Worm (Caenorhabditis elegans) whole organism, midembryonic: ENCODE measurements around the gene col-184.

Experiments used
- T22C8.4 ChIP-seq: fragments of 200-800 bp; sonication (Bioruptor generic); IDR thresholded peaks from 2 replicates; pipeline ENCODE4 v1.3.6; 2022; ENCODE audit warnings: missing genetic modification characterization, missing compliant biosample characterization
- cog-1 ChIP-seq: sonication (generic microtip); optimal IDR thresholded peaks from 2 replicates; lab custom pipeline; 2016; ENCODE audit warnings: missing genetic modification characterization, missing compliant biosample characterization
- flt-1 ChIP-seq: fragments of 200-800 bp; sonication (Bioruptor generic); IDR thresholded peaks from 2 replicates; pipeline ENCODE4 v1.3.6; 2022; ENCODE audit warnings: missing genetic modification characterization, missing compliant biosample characterization
- klf-2 ChIP-seq: fragments of 200-800 bp; sonication (Bioruptor generic); conservative IDR thresholded peaks from 2 replicates; pipeline ENCODE4 v1.3.6; 2022; ENCODE audit warnings: missing genetic modification reagents, missing genetic modification characterization, missing compliant biosample characterization
- med-1 ChIP-seq: sonication (generic microtip); optimal IDR thresholded peaks from 2 replicates; lab custom pipeline; 2017; ENCODE audit warnings: missing genetic modification characterization, mild to moderate bottlenecking, missing compliant biosample characterization, antibody characterized with exemption, missing genetic modification reagents; ENCODE audit not compliant: insufficient read depth
- ref-1 ChIP-seq: fragments of 200-800 bp; sonication (Bioruptor generic); conservative IDR thresholded peaks from 2 replicates; pipeline ENCODE4 v1.3.6; 2022; ENCODE audit warnings: missing genetic modification reagents, missing genetic modification characterization, missing compliant biosample characterization
- tab-1 ChIP-seq: fragments of 200-800 bp; sonication (Bioruptor generic); IDR thresholded peaks from 2 replicates; pipeline ENCODE4 v1.3.6; 2022; ENCODE audit warnings: missing genetic modification characterization, missing compliant biosample characterization
- ztf-23 ChIP-seq: fragments of 200-800 bp; sonication (Bioruptor generic); IDR thresholded peaks from 2 replicates; pipeline ENCODE4 v1.3.6; 2022; ENCODE audit warnings: missing genetic modification reagents, missing genetic modification characterization, missing compliant biosample characterization
- ztf-29 ChIP-seq: fragments of 200-800 bp; sonication (Bioruptor generic); IDR thresholded peaks from 2 replicates; pipeline ENCODE4 v1.3.6; 2022; ENCODE audit warnings: missing genetic modification reagents, missing genetic modification characterization, missing compliant biosample characterization

DNA sequence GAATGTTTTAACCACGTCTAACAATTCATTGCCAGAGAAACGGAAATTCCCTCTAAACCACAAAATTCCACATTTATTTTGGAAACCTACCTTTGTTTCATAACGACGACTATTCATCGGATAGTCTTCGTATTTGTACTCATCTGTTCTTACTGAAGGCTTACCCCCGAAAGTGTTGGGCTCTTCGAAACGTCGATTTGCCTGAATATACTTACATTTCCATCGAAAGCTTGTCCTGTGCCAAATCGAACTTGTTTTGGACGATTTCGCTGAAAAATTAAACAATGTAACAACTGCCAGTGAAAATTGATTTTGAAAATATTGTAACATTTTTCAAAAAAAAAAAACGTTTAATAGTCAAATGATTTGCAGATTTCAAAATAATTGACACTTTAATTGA lies 6.7 kb upstream of the col-184 start, which contains the start of gene F02D10.3:
- no peak for TF ChIP-seq ztf-29
- no peak for TF ChIP-seq med-1 (GFP tag; lab: Kevin White, UChicago)
- no peak for TF ChIP-seq ztf-23 (GFP tag; lab: Robert Waterston, UW)
- TF ChIP-seq ref-1, result no peak
- no peak for TF ChIP-seq cog-1 (tag; lab: Kevin White, UChicago)
- no peak for TF ChIP-seq flt-1 (GFP tag; lab: Robert Waterston, UW)
- TF ChIP-seq T22C8.4 (GFP tag; lab: Robert Waterston, UW), result no peak
- TF ChIP-seq tab-1, result no peak
- TF ChIP-seq klf-2 (GFP tag; lab: Robert Waterston, UW), result no peak
